2 worm cellular contexts compared by ENCODE assay signal in the genomic region with DNA sequence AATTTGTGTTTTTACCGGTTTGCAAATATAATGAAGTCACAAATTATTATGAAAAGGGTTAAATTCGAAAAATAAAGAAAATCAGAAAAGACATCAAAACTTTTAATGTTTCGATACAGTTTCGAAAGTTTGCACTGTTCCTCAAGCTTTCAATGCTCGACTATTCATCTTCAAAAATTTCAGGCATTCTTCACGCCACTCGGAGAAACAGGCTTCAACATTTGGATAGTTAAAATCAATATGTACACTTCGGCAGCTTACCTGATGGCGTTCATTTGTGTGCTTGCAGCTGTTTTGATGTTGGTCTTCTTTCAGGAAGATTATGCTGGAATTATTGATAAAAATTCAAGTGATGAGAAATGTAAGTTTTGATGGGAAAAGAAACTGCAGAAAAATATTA.
TF ChIP-seq lines count a peak whose summit lies in the region.

No protein-coding gene starts in this region.

TF ChIP-seq in whole organism, L1 larva, 84 proteins besides CTCF, POLR2A, EP300 and RAD21:
- TF ChIP-seq nhr-85 (tag; lab: Kevin White, UChicago), result peak; percentile 46
- no peak for TF ChIP-seq nhr-237 (tag; optimal IDR thresholded peaks at IDR 0.05; lab: Kevin White, UChicago)
- TF ChIP-seq efl-1 (optimal IDR thresholded peaks at IDR 0.05; lab: Kevin White, UChicago), result no peak
- TF ChIP-seq efl-1 (GFP tag; optimal IDR thresholded peaks at IDR 0.05 in 1 of 2; lab: Kevin White, UChicago), result peak in 1 of 2 experiments; percentile 73

TF ChIP-seq in whole organism, L4 larva, 104 proteins besides CTCF, POLR2A, EP300 and RAD21:
- no peak for TF ChIP-seq zip-2 (tag; optimal IDR thresholded peaks at IDR 0.05; lab: Kevin White, UChicago)
- TF ChIP-seq F49E8.2 (tag; optimal IDR thresholded peaks at IDR 0.05; lab: Kevin White, UChicago; ENCODE audit: borderline replicate concordance), result no peak
- TF ChIP-seq aha-1 (tag; lab: Kevin White, UChicago), result peak; percentile 95
- TF ChIP-seq unc-62 (GFP tag; optimal IDR thresholded peaks at IDR 0.05 in 1 of 2; lab: Kevin White, UChicago), result peak in 1 of 2 experiments; percentile 46
- TF ChIP-seq unc-62 (tag; optimal IDR thresholded peaks at IDR 0.05; lab: Kevin White, UChicago), result no peak
- TF ChIP-seq egl-43 (GFP tag; IDR thresholded peaks at IDR 0.05; lab: Robert Waterston, UW), result no peak
TF ChIP-seq in whole organism, L4 larva: peak in this region for 2.
